Worm (Caenorhabditis elegans) whole organism, young adult: Measurements from ENCODE around the gene try-1.

Source experiments
- D2030.7 ChIP-seq: fragments of 200-800 bp; sonication (Bioruptor generic); IDR thresholded peaks from 2 replicates; pipeline ENCODE4 v1.3.6; 2022; ENCODE audit warnings: missing genetic modification reagents, missing genetic modification characterization, missing compliant biosample characterization
- F10E7.11 ChIP-seq: sonication (generic microtip); optimal IDR thresholded peaks from 2 replicates; lab custom pipeline; 2017; ENCODE audit warnings: mild to moderate bottlenecking, missing genetic modification characterization, moderate library complexity, missing compliant biosample characterization
- F23B12.7 ChIP-seq: sonication (generic microtip); optimal IDR thresholded peaks from 2 replicates; lab custom pipeline; 2017; ENCODE audit warnings: missing genetic modification characterization, mild to moderate bottlenecking, missing compliant biosample characterization, antibody characterized with exemption, moderate library complexity; ENCODE audit not compliant: insufficient read depth
- F33H1.4 ChIP-seq: fragments of 200-800 bp; sonication (Bioruptor generic); IDR thresholded peaks from 2 replicates; pipeline ENCODE4 v1.3.6; 2022; ENCODE audit warnings: missing genetic modification reagents, missing genetic modification characterization, missing compliant biosample characterization
- F49E8.2 ChIP-seq: sonication (generic microtip); optimal IDR thresholded peaks from 3 replicates; lab custom pipeline; 2017; ENCODE audit warnings: missing genetic modification characterization, mild to moderate bottlenecking, missing compliant biosample characterization, antibody characterized with exemption, moderate library complexity; ENCODE audit not compliant: insufficient read depth
- F55B11.4 ChIP-seq: sonication (generic microtip); optimal IDR thresholded peaks from 2 replicates; lab custom pipeline; 2016; ENCODE audit warnings: missing compliant biosample characterization, missing genetic modification characterization, borderline replicate concordance; ENCODE audit not compliant: insufficient read depth
- F57A8.1 ChIP-seq: fragments of 200-800 bp; sonication (Bioruptor generic); optimal IDR thresholded peaks from 2 replicates; lab custom pipeline; 2018; ENCODE audit warnings: mild to moderate bottlenecking, missing genetic modification characterization, moderate library complexity, missing compliant biosample characterization
- K11D2.4 ChIP-seq: fragments of 200-800 bp; sonication (Bioruptor generic); IDR thresholded peaks from 2 replicates; pipeline ENCODE4 v1.3.6; 2022; ENCODE audit warnings: missing genetic modification reagents, missing genetic modification characterization, missing compliant biosample characterization
- Y67H2A.10 ChIP-seq: fragments of 200-800 bp; sonication (Bioruptor generic); conservative IDR thresholded peaks from 2 replicates; pipeline ENCODE4 v1.3.6; 2022; ENCODE audit warnings: missing genetic modification reagents, missing genetic modification characterization, missing compliant biosample characterization
- ZK185.1 ChIP-seq: sonication (generic microtip); optimal IDR thresholded peaks from 2 replicates; lab custom pipeline; 2016; ENCODE audit warnings: mild to moderate bottlenecking, missing genetic modification characterization, missing compliant biosample characterization; ENCODE audit not compliant: poor library complexity, severe bottlenecking
- ccch-3 ChIP-seq: fragments of 200-800 bp; sonication (Bioruptor generic); optimal IDR thresholded peaks from 2 replicates; lab custom pipeline; 2018; ENCODE audit warnings: mild to moderate bottlenecking, missing genetic modification characterization, missing compliant biosample characterization
- ceh-40 ChIP-seq: fragments of 200-800 bp; sonication (Bioruptor generic); IDR thresholded peaks from 2 replicates; pipeline ENCODE4 v1.3.6; 2022; ENCODE audit warnings: missing genetic modification characterization, missing compliant biosample characterization
- dpff-1 ChIP-seq: sonication (generic microtip); optimal IDR thresholded peaks from 2 replicates; lab custom pipeline; 2017; ENCODE audit warnings: mild to moderate bottlenecking, missing genetic modification characterization, missing compliant biosample characterization
- dpl-1 ChIP-seq: fragments of 150-350 bp; optimal IDR thresholded peaks from 2 replicates; lab custom pipeline; 2014; ENCODE audit warnings: missing biosample characterization, missing genetic modification reagents, missing genetic modification characterization
- egl-18 ChIP-seq: fragments of 200-800 bp; sonication (Bioruptor generic); IDR thresholded peaks from 2 replicates; pipeline ENCODE4 v1.3.6; 2022; ENCODE audit warnings: missing genetic modification reagents, missing genetic modification characterization, missing compliant biosample characterization
- egrh-3 ChIP-seq: fragments of 200-800 bp; sonication (Bioruptor generic); IDR thresholded peaks from 2 replicates; pipeline ENCODE4 v1.3.6; 2022; ENCODE audit warnings: missing genetic modification reagents, missing genetic modification characterization, missing compliant biosample characterization
- ekl-4 ChIP-seq: fragments of 200-800 bp; sonication (Bioruptor generic); IDR thresholded peaks from 2 replicates; pipeline ENCODE4 v1.3.6; 2022; ENCODE audit warnings: missing genetic modification reagents, missing genetic modification characterization, missing compliant biosample characterization
- gei-17 ChIP-seq: fragments of 200-800 bp; sonication (Bioruptor generic); optimal IDR thresholded peaks from 2 replicates; lab custom pipeline; 2018; ENCODE audit warnings: mild to moderate bottlenecking, missing genetic modification characterization, missing compliant biosample characterization
- hlh-12 ChIP-seq: sonication (generic microtip); optimal IDR thresholded peaks from 2 replicates; lab custom pipeline; 2016; ENCODE audit warnings: missing genetic modification characterization, missing compliant biosample characterization
- hlh-26 ChIP-seq: fragments of 200-800 bp; sonication (Bioruptor generic); conservative IDR thresholded peaks from 2 replicates; pipeline ENCODE4 v1.3.6; 2022; ENCODE audit warnings: missing genetic modification reagents, missing genetic modification characterization, missing compliant biosample characterization
- let-526 ChIP-seq: fragments of 200-800 bp; sonication (Bioruptor generic); IDR thresholded peaks from 2 replicates; pipeline ENCODE4 v1.3.6; 2022; ENCODE audit warnings: missing genetic modification reagents, missing genetic modification characterization, missing compliant biosample characterization
- lin-26 ChIP-seq: fragments of 200-800 bp; sonication (Bioruptor generic); IDR thresholded peaks from 2 replicates; pipeline ENCODE4 v1.3.6; 2022; ENCODE audit warnings: missing genetic modification reagents, missing genetic modification characterization, missing compliant biosample characterization
- lin-40 ChIP-seq: sonication (generic microtip); optimal IDR thresholded peaks from 2 replicates; lab custom pipeline; 2016; ENCODE audit warnings: missing genetic modification characterization, mild to moderate bottlenecking, missing compliant biosample characterization, missing genotype, missing genetic modification reagents
- lin-54 ChIP-seq: fragments of 200-800 bp; sonication (Bioruptor generic); optimal IDR thresholded peaks from 2 replicates; lab custom pipeline; 2018; ENCODE audit warnings: mild to moderate bottlenecking, missing genetic modification characterization, missing compliant biosample characterization
- lsl-1 ChIP-seq: fragments of 200-800 bp; sonication (Bioruptor generic); optimal IDR thresholded peaks from 2 replicates; lab custom pipeline; 2018; ENCODE audit warnings: mild to moderate bottlenecking, missing genetic modification characterization, moderate library complexity, missing compliant biosample characterization
- lsy-27 ChIP-seq: sonication (generic microtip); optimal IDR thresholded peaks from 2 replicates; lab custom pipeline; 2017; ENCODE audit warnings: missing genetic modification characterization, mild to moderate bottlenecking, missing compliant biosample characterization, antibody characterized with exemption, missing genotype, borderline replicate concordance; ENCODE audit not compliant: insufficient read depth
- madf-6 ChIP-seq: fragments of 200-800 bp; sonication (Bioruptor generic); IDR thresholded peaks from 2 replicates; pipeline ENCODE4 v1.3.6; 2022; ENCODE audit warnings: missing genetic modification reagents, missing genetic modification characterization, missing compliant biosample characterization
- mes-4 ChIP-seq: sonication (generic microtip); optimal IDR thresholded peaks from 2 replicates; lab custom pipeline; 2016; ENCODE audit warnings: missing genotype, missing genetic modification characterization, missing compliant biosample characterization
- nfya-2 ChIP-seq: fragments of 200-800 bp; sonication (Bioruptor generic); IDR thresholded peaks from 2 replicates; pipeline ENCODE4 v1.3.6; 2022; ENCODE audit warnings: missing genetic modification reagents, missing genetic modification characterization, missing compliant biosample characterization
- nfyb-1 ChIP-seq: fragments of 200-800 bp; sonication (Bioruptor generic); IDR thresholded peaks from 2 replicates; pipeline ENCODE4 v1.3.6; 2022; ENCODE audit warnings: missing genetic modification reagents, missing genetic modification characterization, missing compliant biosample characterization
- nhr-80 ChIP-seq: sonication (generic microtip); optimal IDR thresholded peaks from 2 replicates; lab custom pipeline; 2016; ENCODE audit warnings: missing genetic modification characterization, missing compliant biosample characterization
- pbrm-1 ChIP-seq: fragments of 200-800 bp; sonication (Bioruptor generic); IDR thresholded peaks from 2 replicates; pipeline ENCODE4 v1.3.6; 2022; ENCODE audit warnings: missing genetic modification reagents, missing genetic modification characterization, missing compliant biosample characterization
- pha-4 ChIP-seq: fragments of 150-350 bp; sonication (generic microtip); optimal IDR thresholded peaks from 2 replicates; lab custom pipeline; 2014; ENCODE audit warnings: missing biosample characterization, missing genetic modification reagents, missing genetic modification characterization
- rec-8 ChIP-seq, 2 experiments: sonication (generic microtip); optimal IDR thresholded peaks; 2 replicates each; lab custom pipeline; 2016; ENCODE audit warnings: mild to moderate bottlenecking in 2 of 2, missing genetic modification characterization in 2 of 2, missing genetic modification reagents in 2 of 2, missing genotype in 2 of 2, missing biosample characterization in 1 of 2, missing compliant biosample characterization in 1 of 2, moderate library complexity in 1 of 2
- sdz-38 ChIP-seq: sonication (generic microtip); optimal IDR thresholded peaks from 2 replicates; lab custom pipeline; 2016; ENCODE audit warnings: missing genotype, missing genetic modification characterization, missing compliant biosample characterization
- sea-2 ChIP-seq: fragments of 200-800 bp; sonication (Bioruptor generic); IDR thresholded peaks from 2 replicates; pipeline ENCODE4 v1.3.6; 2022; ENCODE audit warnings: missing genetic modification characterization, missing compliant biosample characterization
- snpc-1.1 ChIP-seq: sonication (generic microtip); optimal IDR thresholded peaks from 2 replicates; lab custom pipeline; 2017; ENCODE audit warnings: missing genetic modification characterization, mild to moderate bottlenecking, missing compliant biosample characterization, antibody characterized with exemption, moderate library complexity, missing genotype, missing genetic modification reagents; ENCODE audit not compliant: insufficient read depth
- tbp1 ChIP-seq: fragments of 200-800 bp; sonication (Bioruptor generic); optimal IDR thresholded peaks from 2 replicates; lab custom pipeline; 2018; ENCODE audit warnings: mild to moderate bottlenecking, missing genetic modification characterization, missing compliant biosample characterization
- tbx-9 ChIP-seq: sonication (generic microtip); optimal IDR thresholded peaks from 2 replicates; lab custom pipeline; 2016; ENCODE audit warnings: borderline replicate concordance, missing genetic modification characterization, inconsistent platforms, missing compliant biosample characterization
- tlf-1 ChIP-seq: fragments of 200-800 bp; sonication (Bioruptor generic); optimal IDR thresholded peaks from 2 replicates; lab custom pipeline; 2018; ENCODE audit warnings: mild to moderate bottlenecking, missing genetic modification characterization, missing compliant biosample characterization
- unc-62 ChIP-seq: fragments of 150-350 bp; optimal IDR thresholded peaks from 2 replicates; lab custom pipeline; 2014; ENCODE audit warnings: missing biosample characterization, missing genetic modification reagents, missing genetic modification characterization
- zfh-2 ChIP-seq: fragments of 200-800 bp; sonication (Bioruptor generic); conservative IDR thresholded peaks from 2 replicates; pipeline ENCODE4 v1.3.6; 2022; ENCODE audit warnings: missing genetic modification reagents, missing genetic modification characterization, missing compliant biosample characterization
- ztf-25 ChIP-seq: fragments of 200-800 bp; sonication (Bioruptor generic); IDR thresholded peaks from 2 replicates; pipeline ENCODE4 v1.3.6; 2022; ENCODE audit warnings: missing genetic modification reagents, missing genetic modification characterization, missing compliant biosample characterization
- ztf-6 ChIP-seq: fragments of 200-800 bp; sonication (Bioruptor generic); IDR thresholded peaks from 2 replicates; pipeline ENCODE4 v1.3.6; 2022; ENCODE audit warnings: missing genetic modification reagents, missing genetic modification characterization, missing compliant biosample characterization

try-1 gene

DNA sequence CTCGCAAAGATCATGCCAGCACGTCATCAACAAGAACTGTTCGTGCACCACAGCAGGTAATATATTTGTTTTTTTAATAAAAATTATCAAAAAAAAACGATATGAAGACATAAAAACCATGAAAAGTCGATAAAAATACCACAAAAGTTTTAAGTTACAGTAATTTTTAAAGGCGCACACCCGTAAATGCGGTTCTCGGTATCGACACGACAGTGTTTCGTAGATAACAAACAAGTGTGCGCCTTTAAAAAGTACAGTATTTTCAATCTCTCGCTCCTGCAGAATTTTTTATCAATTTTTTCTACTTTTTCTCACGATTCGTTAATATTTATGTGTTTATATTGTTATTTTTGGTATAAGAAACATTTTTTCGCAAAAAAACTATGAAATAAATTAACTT, 44.0 kb downstream of the try-1 start:
- TF ChIP-seq lsy-27 (tag; lab: Kevin White, UChicago) (no peak), F33H1.4 (peak; percentile 50; the same call in 1 of the 2 replicates), madf-6 (GFP tag; lab: Robert Waterston, UW) (peak; percentile 56), lsl-1 (GFP tag; lab: Kevin White, UChicago) (peak; percentile 70), pha-4 (tag; lab: Kevin White, UChicago) (no peak), mes-4 (tag; lab: Kevin White, UChicago) (no peak)

ce11 chrII:4904778-4905177, 44.5 kb downstream of the try-1 start, which contains the start of gene btbd-10:
Gene btbd-10 (plus strand): TSS chrII:4905008.
- TF ChIP-seq ccch-3, result no peak
- TF ChIP-seq zfh-2, result no peak
- TF ChIP-seq ztf-25, result no peak
- TF ChIP-seq nfyb-1 (GFP tag; lab: Robert Waterston, UW), result no peak
- peak; percentile 67 for TF ChIP-seq unc-62
- TF ChIP-seq pha-4 (tag; lab: Kevin White, UChicago), result peak; percentile 7
- no peak for TF ChIP-seq tbx-9 (tag; lab: Kevin White, UChicago)
- TF ChIP-seq sea-2 (GFP tag; lab: Robert Waterston, UW), result no peak
- TF ChIP-seq nfya-2 (GFP tag; lab: Robert Waterston, UW), result no peak
- no peak for TF ChIP-seq ceh-40 (GFP tag; lab: Robert Waterston, UW)
- no peak for TF ChIP-seq F57A8.1 (GFP tag; lab: Kevin White, UChicago)

ce11 chrII:4904277-4904676, 45.0 kb downstream of the try-1 start:
- TF ChIP-seq F49E8.2 (tag; lab: Kevin White, UChicago) (peak; percentile 44), rec-8 (tag; optimal IDR thresholded peaks at IDR 0.05; lab: Kevin White, UChicago) (no peak), F55B11.4 (tag; lab: Kevin White, UChicago) (no peak), ztf-6 (GFP tag; lab: Robert Waterston, UW) (no peak), lin-54 (peak; percentile 68), egrh-3 (GFP tag; lab: Robert Waterston, UW) (no peak), mes-4 (tag; lab: Kevin White, UChicago) (no peak), ekl-4 (peak; percentile 64), tlf-1 (GFP tag; lab: Kevin White, UChicago) (peak; percentile 46), nfyb-1 (GFP tag; lab: Robert Waterston, UW) (0 out of 2 replicates have a peak, but pooled peaks have one; percentile 27), hlh-12 (tag; lab: Kevin White, UChicago) (no peak), F10E7.11 (tag; lab: Kevin White, UChicago) (no peak), egl-18 (no peak), D2030.7 (peak; percentile 69), hlh-26 (no peak), lin-40 (tag; lab: Kevin White, UChicago) (peak; percentile 24), Y67H2A.10 (GFP tag; lab: Robert Waterston, UW) (0 out of 2 replicates have a peak, but pooled peaks have one; percentile 49), ZK185.1 (tag; lab: Kevin White, UChicago) (peak; percentile 58), dpff-1 (tag; lab: Kevin White, UChicago) (no peak), F23B12.7 (tag; lab: Kevin White, UChicago) (peak; percentile 80), pbrm-1 (GFP tag; lab: Robert Waterston, UW) (peak; percentile 67; the same call in 1 of the 2 replicates), snpc-1.1 (tag; lab: Kevin White, UChicago) (peak; percentile 52), let-526 (GFP tag; lab: Robert Waterston, UW) (peak; percentile 32; the same call in 1 of the 2 replicates), F33H1.4 (peak; percentile 84), tbp1 (peak; percentile 62), sdz-38 (tag; lab: Kevin White, UChicago) (no peak), gei-17 (GFP tag; lab: Kevin White, UChicago) (no peak), nhr-80 (tag; lab: Kevin White, UChicago) (peak; percentile 15), pha-4 (tag; lab: Kevin White, UChicago) (peak; percentile 37), dpl-1 (GFP tag; lab: Kevin White, UChicago) (peak; percentile 31), lin-26 (GFP tag; lab: Robert Waterston, UW) (no peak), K11D2.4 (GFP tag; lab: Robert Waterston, UW) (no peak)
